Fruit fly (Drosophila melanogaster): ENCODE measurements around the gene pon.
A peak's percentile ranks its signal among the peaks of the same experiment; 100 is the strongest.

Gene pon

dm6 chrX:4610481-4610880 is 25.6 kb upstream of the pon start (continued):
- TF ChIP-seq tio (GFP tag; optimal IDR thresholded peaks at IDR 0.05) (peak; percentile 11), mirr (GFP tag; optimal IDR thresholded peaks at IDR 0.05) (no peak), wdn (GFP tag; IDR thresholded peaks at IDR 0.05) (no peak), zfh1 (GFP tag; IDR thresholded peaks at IDR 0.05) (no peak), ash1 (GFP tag; optimal IDR thresholded peaks at IDR 0.05) (peak; percentile 39), CG6813 (GFP tag; optimal IDR thresholded peaks at IDR 0.05) (peak; percentile 39), org-1 (GFP tag; optimal IDR thresholded peaks at IDR 0.05) (no peak), zfh2 (GFP tag; optimal IDR thresholded peaks at IDR 0.05) (peak; percentile 20), Dip3 (GFP tag; optimal IDR thresholded peaks at IDR 0.05) (peak; percentile 16), CG6765 (GFP tag; optimal IDR thresholded peaks at IDR 0.05) (peak; percentile 39), eyg (GFP tag; optimal IDR thresholded peaks at IDR 0.05) (peak; percentile 18), B-H2 (GFP tag; optimal IDR thresholded peaks at IDR 0.05) (peak; percentile 48), so (GFP tag; IDR thresholded peaks at IDR 0.05) (peak; percentile 22; the same call in 1 of the 3 replicates), CG18599 (GFP tag; optimal IDR thresholded peaks at IDR 0.05) (peak; percentile 80), sim (GFP tag; IDR thresholded peaks at IDR 0.05) (0 out of 2 replicates have a peak, but pooled peaks have one; percentile 17)

DNA sequence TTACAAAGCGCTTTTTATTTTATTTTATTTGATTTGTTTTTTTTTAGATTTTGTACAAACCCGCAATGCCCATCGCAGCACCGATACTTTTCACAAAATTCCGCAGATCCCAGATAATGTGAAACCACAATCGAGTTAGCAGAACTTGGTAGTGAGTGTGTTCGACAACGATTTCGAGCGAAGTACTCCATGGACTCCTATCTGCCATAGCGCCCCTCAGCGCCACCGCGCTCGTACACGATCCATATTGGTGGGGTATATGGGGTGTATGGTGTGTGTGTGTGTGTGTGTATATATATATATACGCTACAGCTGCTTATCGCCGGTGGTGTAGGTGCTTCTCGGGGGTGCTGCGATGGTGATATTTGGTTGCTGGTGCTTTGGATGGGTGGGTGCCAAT is 23.7 kb upstream of the pon start:
- TF ChIP-seq crol (GFP tag; IDR thresholded peaks at IDR 0.05) (peak; percentile 67; the same call in 1 of the 2 replicates), z (GFP tag; IDR thresholded peaks at IDR 0.05) (no peak), MBD-R2 (GFP tag; IDR thresholded peaks at IDR 0.05) (no peak), CG11093 (GFP tag; IDR thresholded peaks at IDR 0.05) (no peak), GATAe (GFP tag; conservative IDR thresholded peaks at IDR 0.05) (peak; percentile 75), CG18599 (GFP tag; optimal IDR thresholded peaks at IDR 0.05) (peak; percentile 24), lab (GFP tag; optimal IDR thresholded peaks at IDR 0.05) (peak; percentile 59), Hey (tag; optimal IDR thresholded peaks at IDR 0.05) (peak; percentile 55), Xrp1 (GFP tag; IDR thresholded peaks at IDR 0.05) (no peak), CG12769 (tag; optimal IDR thresholded peaks at IDR 0.05) (peak; percentile 19), HmgZ (tag; optimal IDR thresholded peaks at IDR 0.05) (peak; percentile 20), sr (GFP tag; IDR thresholded peaks at IDR 0.05) (no peak), seq (GFP tag; IDR thresholded peaks at IDR 0.05) (no peak), CG2129 (GFP tag; IDR thresholded peaks at IDR 0.05; ENCODE audit: partially characterized antibody) (no peak), CkIIα-i1 (GFP tag; IDR thresholded peaks at IDR 0.05) (no peak), CG3281 (GFP tag; optimal IDR thresholded peaks at IDR 0.05) (no peak), grn (GFP tag; optimal IDR thresholded peaks at IDR 0.05) (peak; percentile 70), Sry-δ (GFP tag; optimal IDR thresholded peaks at IDR 0.05) (no peak), CG18262 (tag; optimal IDR thresholded peaks at IDR 0.05) (no peak), sd (tag; optimal IDR thresholded peaks at IDR 0.05) (peak; percentile 88), Adf1 (GFP tag; IDR thresholded peaks at IDR 0.05) (peak; percentile 19; the same call in 1 of the 2 replicates), mirr (GFP tag; optimal IDR thresholded peaks at IDR 0.05) (peak; percentile 67), CG8290 (GFP tag; optimal IDR thresholded peaks at IDR 0.05) (no peak), CG8290 (tag; optimal IDR thresholded peaks at IDR 0.05) (peak in 1 of 2 experiments; percentile 32), row (GFP tag; IDR thresholded peaks at IDR 0.05) (no peak), caup (GFP tag; optimal IDR thresholded peaks at IDR 0.05; ENCODE audit: severe bottlenecking) (peak; percentile 38), ham (GFP tag; IDR thresholded peaks at IDR 0.05) (no peak), NC2β (GFP tag; optimal IDR thresholded peaks at IDR 0.05) (no peak), CG14710 (tag; optimal IDR thresholded peaks at IDR 0.05) (no peak), Gug (GFP tag; IDR thresholded peaks at IDR 0.05) (no peak), Bteb2 (GFP tag; optimal IDR thresholded peaks at IDR 0.05) (no peak), exex (tag; optimal IDR thresholded peaks at IDR 0.05) (peak; percentile 66), BEAF-32 (GFP tag; optimal IDR thresholded peaks at IDR 0.05) (no peak), chinmo (GFP tag; IDR thresholded peaks at IDR 0.05; ENCODE audit: partially characterized antibody) (0 out of 4 replicates have a peak, but pooled peaks have one; percentile 9), Camta (GFP tag; optimal IDR thresholded peaks at IDR 0.05) (no peak), Bgb (GFP tag; IDR thresholded peaks at IDR 0.05; ENCODE audit: partially characterized antibody) (no peak), sens (GFP tag) (peak; percentile 47), Dbx (GFP tag; IDR thresholded peaks at IDR 0.05) (peak; percentile 40; the same call in 1 of the 3 replicates)

Measured in whole organism, embryonic.